Fruit fly (Drosophila melanogaster) Kc167 (cell line): ENCODE results near the gene CG34162.

Experiments used
- Myc ChIP-seq: fragments of >200 bp; optimal IDR thresholded peaks from 2 replicates; lab custom pipeline; 2017; ENCODE audit warnings: missing external identifiers
- Sin3A ChIP-seq: fragments of >200 bp; optimal IDR thresholded peaks from 2 replicates; lab custom pipeline; 2018; ENCODE audit warnings: missing external identifiers
- h ChIP-seq: fragments of >200 bp; optimal IDR thresholded peaks from 3 replicates; lab custom pipeline; 2018; ENCODE audit warnings: missing external identifiers
- insv ChIP-seq: fragments of >200 bp; optimal IDR thresholded peaks from 3 replicates; lab custom pipeline; 2018; ENCODE audit warnings: missing external identifiers
- psq ChIP-seq: fragments of >200 bp; optimal IDR thresholded peaks from 2 replicates; lab custom pipeline; 2017; ENCODE audit warnings: missing external identifiers
- ttk ChIP-seq: sonication (Bioruptor generic); optimal IDR thresholded peaks from 2 replicates; lab custom pipeline; 2017; ENCODE audit warnings: missing external identifiers

The CG34162 gene

dm6 chr2L:11521185-11521584, 10.4 kb upstream of the CG34162 start, which contains the start of gene CG14930:
CG14930 (minus strand) TSS chr2L:11521285.
- TF ChIP-seq Myc (lab: Kevin White, UChicago) = no peak
- no peak for TF ChIP-seq insv (lab: Kevin White, UChicago)
- no peak for TF ChIP-seq h (lab: Kevin White, UChicago)
- no peak for TF ChIP-seq Sin3A
- TF ChIP-seq ttk (lab: Kevin White, UChicago) = no peak
- TF ChIP-seq psq (lab: Kevin White, UChicago) = no peak

- TF ChIP-seq h (lab: Kevin White, UChicago) = no peak
Observed at dm6 chr2L:11522676-11523075, 8.9 kb upstream of the CG34162 start, which contains the start of gene CG43153. CG43153 (minus strand) TSS chr2L:11522776.

- no peak for TF ChIP-seq h (lab: Kevin White, UChicago)
- TF ChIP-seq Sin3A = no peak
- no peak for TF ChIP-seq insv (lab: Kevin White, UChicago)
- no peak for TF ChIP-seq ttk (lab: Kevin White, UChicago)
- TF ChIP-seq psq (lab: Kevin White, UChicago) = no peak
- no peak for TF ChIP-seq Myc (lab: Kevin White, UChicago)
Observed at dm6 chr2L:11528129-11528589, 3.5 kb upstream of the CG34162 start, which contains the start of gene CG31705. CG31705 (minus strand) TSS chr2L:11528205.

dm6 chr2L:11530952-11531351, 668 bp upstream of the CG34162 start, which contains the start of gene CG31706:
CG31706 (minus strand) TSS chr2L:11531052.
- TF ChIP-seq psq (lab: Kevin White, UChicago) (no peak), Sin3A (no peak), h (lab: Kevin White, UChicago) (no peak), insv (lab: Kevin White, UChicago) (no peak), Myc (lab: Kevin White, UChicago) (no peak), ttk (lab: Kevin White, UChicago) (no peak)

DNA sequence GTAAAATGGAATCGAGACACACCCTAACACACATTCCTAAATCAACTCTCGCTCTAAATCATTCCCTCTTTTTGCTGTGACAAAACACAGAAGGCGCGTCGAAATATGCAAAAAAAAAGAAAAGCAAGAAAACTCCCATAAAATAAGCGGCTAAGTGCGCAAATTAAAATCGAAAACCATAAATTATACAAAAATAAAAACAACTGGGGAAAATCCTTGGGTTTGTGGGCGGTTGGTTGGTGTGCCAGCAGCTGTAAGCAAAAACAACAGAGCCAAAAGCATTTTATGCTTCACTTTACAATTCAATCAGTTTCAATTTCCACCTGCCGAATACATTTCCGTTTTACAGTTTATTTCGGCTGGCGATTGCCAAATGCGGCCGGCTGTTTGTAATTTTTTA, 4.2 kb downstream of the CG34162 start, which contains the start of gene CG43438:
CG43438 (plus strand) TSS at position 301 of the 400 bp plus-strand sequence.
- TF ChIP-seq insv (lab: Kevin White, UChicago) (no peak), Sin3A (no peak), ttk (lab: Kevin White, UChicago) (no peak), h (lab: Kevin White, UChicago) (no peak), psq (lab: Kevin White, UChicago) (no peak), Myc (lab: Kevin White, UChicago) (no peak)

dm6 chr2L:11553825-11554224, 22.2 kb downstream of the CG34162 start:
- TF ChIP-seq ttk (lab: Kevin White, UChicago) (no peak), psq (lab: Kevin White, UChicago) (no peak), insv (lab: Kevin White, UChicago) (no peak), Myc (lab: Kevin White, UChicago) (no peak), Sin3A (no peak), h (lab: Kevin White, UChicago) (no peak)

dm6 chr2L:11581617-11582254, 50.1 kb downstream of the CG34162 start, which contains the start of gene kek2:
kek2 (plus strand) TSS chr2L:11581937.
- no peak for TF ChIP-seq h (lab: Kevin White, UChicago)
- TF ChIP-seq insv (lab: Kevin White, UChicago) = no peak
- no peak for TF ChIP-seq psq (lab: Kevin White, UChicago)
- no peak for TF ChIP-seq Sin3A
- TF ChIP-seq ttk (lab: Kevin White, UChicago) = no peak
- no peak for TF ChIP-seq Myc (lab: Kevin White, UChicago)
